Worm (Caenorhabditis elegans) whole organism, mixed stage, embryonic: ENCODE data around the gene ZK1248.17.

Source experiments
- cnd-1 ChIP-seq: fragments of 200-800 bp; sonication (Bioruptor generic); optimal IDR thresholded peaks from 2 replicates; lab custom pipeline; 2018; ENCODE audit warnings: mild to moderate bottlenecking, missing genetic modification characterization, missing compliant biosample characterization
- nhr-2 ChIP-seq: fragments of 150-350 bp; optimal IDR thresholded peaks from 2 replicates; lab custom pipeline; 2014; ENCODE audit warnings: missing biosample characterization, missing genetic modification characterization
- pha-4 ChIP-seq: fragments of 150-350 bp; optimal IDR thresholded peaks from 2 replicates; lab custom pipeline; 2018; ENCODE audit warnings: missing biosample characterization, missing genetic modification reagents, missing genetic modification characterization
- unc-39 ChIP-seq: fragments of 150-350 bp; optimal IDR thresholded peaks from 2 replicates; lab custom pipeline; 2014; ENCODE audit warnings: missing biosample characterization, missing genetic modification characterization
- unc-62 ChIP-seq: fragments of 150-350 bp; optimal IDR thresholded peaks from 2 replicates; lab custom pipeline; 2014; ENCODE audit warnings: missing biosample characterization, missing genetic modification reagents, missing genetic modification characterization

DNA sequence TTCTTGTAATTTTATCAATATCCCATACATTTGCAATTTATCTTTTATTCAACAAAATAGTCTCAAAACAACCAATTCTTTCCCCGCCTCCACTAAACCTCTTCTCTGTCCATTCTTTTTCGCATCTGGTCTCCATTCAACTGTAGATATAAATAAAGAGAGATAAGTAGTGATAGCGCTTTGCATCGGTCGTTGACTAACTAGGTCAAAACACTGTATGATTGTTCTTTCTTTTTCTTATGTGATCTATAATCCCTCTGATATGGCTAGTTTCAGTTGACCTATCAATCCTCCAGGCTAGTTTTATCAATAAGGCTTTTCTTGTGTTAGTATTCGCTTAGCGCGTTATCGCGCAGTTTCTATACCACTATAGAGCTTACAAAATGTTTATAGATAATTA lies 7.9 kb upstream of the ZK1248.17 start:
- no peak for TF ChIP-seq pha-4 (tag; lab: Kevin White, UChicago)
- TF ChIP-seq unc-62, result no peak
- TF ChIP-seq nhr-2, result no peak
- no peak for TF ChIP-seq unc-39 (tag; lab: Kevin White, UChicago)
- TF ChIP-seq cnd-1 (tag; lab: Kevin White, UChicago), result no peak
